Worm (Caenorhabditis elegans) whole organism, L3 larva: ENCODE measurements around the gene C02F5.5.

Experiments
- elt-2 ChIP-seq: sonication (generic microtip); optimal IDR thresholded peaks from 2 replicates; lab custom pipeline; 2016; ENCODE audit warnings: missing genetic modification reagents, mild to moderate bottlenecking, missing genetic modification characterization, missing compliant biosample characterization
- eor-1 ChIP-seq, 2 experiments: fragments of 150-350 bp; optimal IDR thresholded peaks; 2 replicates each; lab custom pipeline; 2014 to 2018; ENCODE audit warnings: missing biosample characterization in 2 of 2, missing genetic modification characterization in 2 of 2
- fkh-10 ChIP-seq: sonication (generic microtip); optimal IDR thresholded peaks from 2 replicates; lab custom pipeline; 2017; ENCODE audit warnings: missing biosample characterization, missing genetic modification reagents, missing genetic modification characterization

Gene C02F5.5

ce11 chrIII:8283525-8283924, 47.5 kb downstream of the C02F5.5 start:
- no peak for TF ChIP-seq eor-1 (tag; optimal IDR thresholded peaks at IDR 0.05; lab: Kevin White, UChicago)
- TF ChIP-seq, all 47 proteins: peak for 0

- no peak for TF ChIP-seq elt-2 (tag; lab: Kevin White, UChicago)
- TF ChIP-seq fkh-10 (GFP tag; lab: Kevin White, UChicago): peak; percentile 74
- TF ChIP-seq, all 47 proteins: peak for 1
These were observed 50.0 kb downstream of the C02F5.5 start for ce11 chrIII:8286003-8286402.
